Worm (Caenorhabditis elegans) whole organism, late embryonic: Measurements from ENCODE around the gene F58B3.4.

Experiments
- C08G9.2 ChIP-seq: sonication (generic microtip); optimal IDR thresholded peaks from 2 replicates; lab custom pipeline; 2016; ENCODE audit warnings: mild to moderate bottlenecking, missing genetic modification characterization, moderate library complexity, missing compliant biosample characterization
- C38D4.7 ChIP-seq: fragments of 200-800 bp; sonication (Bioruptor generic); optimal IDR thresholded peaks from 2 replicates; lab custom pipeline; 2018; ENCODE audit warnings: mild to moderate bottlenecking, missing genetic modification characterization, moderate library complexity, missing compliant biosample characterization
- F13H6.1 ChIP-seq: sonication (generic microtip); optimal IDR thresholded peaks from 2 replicates; lab custom pipeline; 2016; ENCODE audit warnings: missing genetic modification characterization, missing compliant biosample characterization
- K02D7.2 ChIP-seq: sonication (generic microtip); optimal IDR thresholded peaks from 2 replicates; lab custom pipeline; 2017; ENCODE audit warnings: mild to moderate bottlenecking, missing genetic modification characterization, missing compliant biosample characterization
- K09A11.1 ChIP-seq: sonication (generic microtip); optimal IDR thresholded peaks from 2 replicates; lab custom pipeline; 2017; ENCODE audit warnings: antibody characterized with exemption, mild to moderate bottlenecking, missing genetic modification characterization, missing compliant biosample characterization; ENCODE audit not compliant: insufficient read depth
- T23F11.4 ChIP-seq: fragments of 200-800 bp; sonication (Bioruptor generic); optimal IDR thresholded peaks from 2 replicates; lab custom pipeline; 2018; ENCODE audit warnings: mild to moderate bottlenecking, missing genetic modification characterization, missing compliant biosample characterization
- Y22D7AL.16 ChIP-seq: sonication (generic microtip); optimal IDR thresholded peaks from 2 replicates; lab custom pipeline; 2016; ENCODE audit warnings: missing genetic modification characterization, missing compliant biosample characterization
- ama-1 ChIP-seq: fragments of 150-350 bp; optimal IDR thresholded peaks from 2 replicates; lab custom pipeline; 2014
- ceh-18 ChIP-seq: sonication (generic microtip); optimal IDR thresholded peaks from 2 replicates; lab custom pipeline; 2016; ENCODE audit warnings: missing genetic modification characterization, missing compliant biosample characterization
- ceh-19 ChIP-seq: fragments of 200-800 bp; sonication (Bioruptor generic); optimal IDR thresholded peaks from 2 replicates; lab custom pipeline; 2018; ENCODE audit warnings: mild to moderate bottlenecking, missing genetic modification characterization, missing compliant biosample characterization
- ceh-22 ChIP-seq: sonication (generic microtip); optimal IDR thresholded peaks from 2 replicates; lab custom pipeline; 2017; ENCODE audit warnings: missing biosample characterization, missing genetic modification characterization
- ceh-31 ChIP-seq: sonication (generic microtip); optimal IDR thresholded peaks from 2 replicates; lab custom pipeline; 2016; ENCODE audit warnings: missing genetic modification characterization, missing compliant biosample characterization
- ceh-34 ChIP-seq: sonication (generic microtip); optimal IDR thresholded peaks from 2 replicates; lab custom pipeline; 2016; ENCODE audit warnings: mild to moderate bottlenecking, missing genetic modification characterization, missing compliant biosample characterization
- ceh-45 ChIP-seq: fragments of 200-800 bp; sonication (Bioruptor generic); IDR thresholded peaks from 2 replicates; pipeline ENCODE4 v1.3.6; 2022; ENCODE audit warnings: missing genetic modification reagents, missing genetic modification characterization, missing compliant biosample characterization
- ceh-9 ChIP-seq: sonication (generic microtip); optimal IDR thresholded peaks from 2 replicates; lab custom pipeline; 2016; ENCODE audit warnings: mild to moderate bottlenecking, missing genetic modification characterization, inconsistent platforms, missing compliant biosample characterization
- dmd-4 ChIP-seq: sonication (generic microtip); optimal IDR thresholded peaks from 2 replicates; lab custom pipeline; 2016; ENCODE audit warnings: borderline replicate concordance, missing genetic modification characterization, missing compliant biosample characterization
- dve-1 ChIP-seq: sonication (generic microtip); optimal IDR thresholded peaks from 2 replicates; lab custom pipeline; 2017; ENCODE audit warnings: antibody characterized with exemption, mild to moderate bottlenecking, missing genetic modification characterization, missing compliant biosample characterization
- elt-2 ChIP-seq: sonication (generic microtip); optimal IDR thresholded peaks from 2 replicates; lab custom pipeline; 2016; ENCODE audit warnings: missing genetic modification reagents, missing genetic modification characterization, missing compliant biosample characterization
- elt-4 ChIP-seq: sonication (generic microtip); optimal IDR thresholded peaks from 2 replicates; lab custom pipeline; 2016; ENCODE audit warnings: missing genetic modification characterization, missing compliant biosample characterization
- ets-4 ChIP-seq: sonication (generic microtip); optimal IDR thresholded peaks from 2 replicates; lab custom pipeline; 2016; ENCODE audit warnings: missing genetic modification characterization, missing compliant biosample characterization
- eyg-1 ChIP-seq: sonication (generic microtip); optimal IDR thresholded peaks from 2 replicates; lab custom pipeline; 2016; ENCODE audit warnings: missing genotype, missing genetic modification characterization, missing compliant biosample characterization
- fax-1 ChIP-seq: sonication (generic microtip); optimal IDR thresholded peaks from 2 replicates; lab custom pipeline; 2016; ENCODE audit warnings: missing genotype, missing genetic modification characterization, missing compliant biosample characterization
- fkh-10 ChIP-seq: fragments of 150-350 bp; optimal IDR thresholded peaks from 2 replicates; lab custom pipeline; 2014; ENCODE audit warnings: missing biosample characterization, missing genetic modification reagents, missing genetic modification characterization
- fkh-6 ChIP-seq: sonication (generic microtip); optimal IDR thresholded peaks from 2 replicates; lab custom pipeline; 2016; ENCODE audit warnings: missing genetic modification characterization, missing compliant biosample characterization
- hlh-13 ChIP-seq: fragments of 200-800 bp; sonication (Bioruptor generic); optimal IDR thresholded peaks from 2 replicates; lab custom pipeline; 2018; ENCODE audit warnings: mild to moderate bottlenecking, missing genetic modification characterization, missing compliant biosample characterization
- hlh-30 ChIP-seq: sonication (generic microtip); optimal IDR thresholded peaks from 2 replicates; lab custom pipeline; 2017; ENCODE audit warnings: antibody characterized with exemption, missing genetic modification characterization, missing compliant biosample characterization; ENCODE audit not compliant: insufficient read depth
- hlh-6 ChIP-seq: sonication (generic microtip); optimal IDR thresholded peaks from 2 replicates; lab custom pipeline; 2016; ENCODE audit warnings: missing genotype, missing genetic modification characterization, missing compliant biosample characterization
- lim-6 ChIP-seq: sonication (generic microtip); optimal IDR thresholded peaks from 2 replicates; lab custom pipeline; 2016; ENCODE audit warnings: missing genetic modification characterization, missing compliant biosample characterization
- lin-11 ChIP-seq: fragments of 200-800 bp; sonication (Bioruptor generic); optimal IDR thresholded peaks from 2 replicates; lab custom pipeline; 2018; ENCODE audit warnings: mild to moderate bottlenecking, missing genetic modification characterization, missing compliant biosample characterization
- madf-2 ChIP-seq: sonication (generic microtip); optimal IDR thresholded peaks from 2 replicates; lab custom pipeline; 2017; ENCODE audit warnings: missing genetic modification characterization, missing compliant biosample characterization
- mec-3 ChIP-seq: sonication (generic microtip); optimal IDR thresholded peaks from 2 replicates; lab custom pipeline; 2016; ENCODE audit warnings: borderline replicate concordance, missing genetic modification characterization, missing compliant biosample characterization
- nfya-1 ChIP-seq: sonication (generic microtip); optimal IDR thresholded peaks from 2 replicates; lab custom pipeline; 2017; ENCODE audit warnings: missing genetic modification characterization, mild to moderate bottlenecking, missing compliant biosample characterization, antibody characterized with exemption, moderate library complexity
- odd-2 ChIP-seq: sonication (generic microtip); optimal IDR thresholded peaks from 2 replicates; lab custom pipeline; 2017; ENCODE audit warnings: antibody characterized with exemption, mild to moderate bottlenecking, missing genetic modification characterization, missing compliant biosample characterization
- pag-3 ChIP-seq: sonication (generic microtip); optimal IDR thresholded peaks from 2 replicates; lab custom pipeline; 2016; ENCODE audit warnings: missing compliant biosample characterization, missing genetic modification characterization, borderline replicate concordance
- pax-1 ChIP-seq: fragments of 150-350 bp; optimal IDR thresholded peaks from 2 replicates; lab custom pipeline; 2014; ENCODE audit warnings: missing biosample characterization, missing genetic modification characterization
- pha-4 ChIP-seq: fragments of 150-350 bp; optimal IDR thresholded peaks from 2 replicates; lab custom pipeline; 2018; ENCODE audit warnings: missing biosample characterization, missing genetic modification reagents, missing genetic modification characterization
- pros-1 ChIP-seq: fragments of 150-350 bp; optimal IDR thresholded peaks from 2 replicates; lab custom pipeline; 2014; ENCODE audit warnings: missing biosample characterization, missing genetic modification reagents, missing genetic modification characterization
- ref-2 ChIP-seq: sonication (generic microtip); optimal IDR thresholded peaks from 2 replicates; lab custom pipeline; 2016; ENCODE audit warnings: missing genetic modification characterization, missing compliant biosample characterization
- rnt-1 ChIP-seq: sonication (generic microtip); optimal IDR thresholded peaks from 2 replicates; lab custom pipeline; 2016; ENCODE audit warnings: missing genetic modification characterization, missing compliant biosample characterization
- sdc-2 ChIP-seq: sonication (generic microtip); optimal IDR thresholded peaks from 2 replicates; lab custom pipeline; 2016; ENCODE audit warnings: missing genotype, missing genetic modification characterization, missing compliant biosample characterization
- sox-4 ChIP-seq: sonication (generic microtip); optimal IDR thresholded peaks from 2 replicates; lab custom pipeline; 2017; ENCODE audit warnings: mild to moderate bottlenecking, missing genetic modification characterization, inconsistent platforms, missing compliant biosample characterization
- syd-9 ChIP-seq: sonication (generic microtip); optimal IDR thresholded peaks from 2 replicates; lab custom pipeline; 2016; ENCODE audit warnings: mild to moderate bottlenecking, missing genetic modification characterization, moderate library complexity, missing compliant biosample characterization
- tbx-7 ChIP-seq: sonication (generic microtip); optimal IDR thresholded peaks from 2 replicates; lab custom pipeline; 2016; ENCODE audit warnings: missing genotype, missing genetic modification characterization, missing compliant biosample characterization
- unc-3 ChIP-seq, 2 experiments: fragments of 200-800 bp in 1 of 2; sonication (Bioruptor generic) in 1 of 2; sonication (generic microtip) in 1 of 2; conservative IDR thresholded peaks in 1 of 2; optimal IDR thresholded peaks in 1 of 2; 2 replicates each; pipeline versions ENCODE4 v1.3.6 to Lab custom; 2016 to 2022; ENCODE audit warnings: missing compliant biosample characterization in 2 of 2, missing genetic modification characterization in 2 of 2, missing genetic modification reagents in 1 of 2
- unc-42 ChIP-seq: sonication (generic microtip); optimal IDR thresholded peaks from 2 replicates; lab custom pipeline; 2016; ENCODE audit warnings: missing genotype, missing genetic modification characterization, missing compliant biosample characterization
- unc-55 ChIP-seq: sonication (generic microtip); optimal IDR thresholded peaks from 2 replicates; lab custom pipeline; 2017; ENCODE audit warnings: missing biosample characterization, missing genetic modification reagents, missing genetic modification characterization
- unc-86 ChIP-seq: sonication (generic microtip); optimal IDR thresholded peaks from 2 replicates; lab custom pipeline; 2016; ENCODE audit warnings: missing genetic modification characterization, missing compliant biosample characterization
- zip-5 ChIP-seq: sonication (generic microtip); optimal IDR thresholded peaks from 2 replicates; lab custom pipeline; 2016; ENCODE audit warnings: missing genetic modification characterization, missing compliant biosample characterization

Gene F58B3.4

ce11 chrIV:11636409-11636723 lies 4.7 kb upstream of the F58B3.4 start, which contains the start of gene F58B3.6:
TSS of gene F58B3.6 (plus strand) at chrIV:11636648.
- no peak for TF ChIP-seq fkh-10 (GFP tag; lab: Kevin White, UChicago)
- peak; percentile 67 for TF ChIP-seq hlh-30

- no peak for TF ChIP-seq elt-4
- no peak for TF ChIP-seq Y22D7AL.16 (tag; lab: Kevin White, UChicago)
- TF ChIP-seq ref-2 (tag; lab: Kevin White, UChicago), result peak; percentile 37
- no peak for TF ChIP-seq hlh-6
- no peak for TF ChIP-seq pag-3 (tag; lab: Kevin White, UChicago)
- TF ChIP-seq sox-4 (tag; lab: Kevin White, UChicago), result no peak
- no peak for TF ChIP-seq ceh-45 (GFP tag; lab: Robert Waterston, UW)
- no peak for TF ChIP-seq ama-1 (lab: Kevin White, UChicago)
- TF ChIP-seq tbx-7 (tag; lab: Kevin White, UChicago), result peak; percentile 79
- no peak for TF ChIP-seq pros-1 (tag; lab: Kevin White, UChicago)
- TF ChIP-seq odd-2 (tag; lab: Kevin White, UChicago), result no peak
- no peak for TF ChIP-seq T23F11.4
- no peak for TF ChIP-seq unc-55
- no peak for TF ChIP-seq sdc-2
- peak; percentile 90 for TF ChIP-seq ets-4 (tag; lab: Kevin White, UChicago)
- no peak for TF ChIP-seq pax-1 (tag; lab: Kevin White, UChicago)
- no peak for TF ChIP-seq hlh-30
- TF ChIP-seq eyg-1 (tag; lab: Kevin White, UChicago), result peak; percentile 18
- TF ChIP-seq K02D7.2, result no peak
- TF ChIP-seq dve-1 (tag; lab: Kevin White, UChicago), result no peak
- peak; percentile 49 for TF ChIP-seq mec-3 (tag; lab: Kevin White, UChicago)
- TF ChIP-seq ceh-34 (tag; lab: Kevin White, UChicago), result peak; percentile 76
- no peak for TF ChIP-seq unc-3 (GFP tag; conservative IDR thresholded peaks at IDR 0.05; lab: Robert Waterston, UW)
- TF ChIP-seq unc-3 (tag; optimal IDR thresholded peaks at IDR 0.05; lab: Kevin White, UChicago), result peak; percentile 60
- no peak for TF ChIP-seq C38D4.7 (GFP tag; lab: Kevin White, UChicago)
- TF ChIP-seq fax-1, result peak; percentile 72
- TF ChIP-seq ceh-22 (tag; lab: Kevin White, UChicago), result no peak
- TF ChIP-seq elt-2 (tag; lab: Kevin White, UChicago), result peak; percentile 59
- no peak for TF ChIP-seq nfya-1 (tag; lab: Kevin White, UChicago)
- no peak for TF ChIP-seq K09A11.1 (tag; lab: Kevin White, UChicago)
- TF ChIP-seq fkh-10 (GFP tag; lab: Kevin White, UChicago), result no peak
- TF ChIP-seq ceh-19 (GFP tag; lab: Kevin White, UChicago), result peak; percentile 21
- TF ChIP-seq hlh-13 (GFP tag; lab: Kevin White, UChicago), result no peak
- TF ChIP-seq unc-86 (tag; lab: Kevin White, UChicago), result peak; percentile 57
- TF ChIP-seq dmd-4 (tag; lab: Kevin White, UChicago), result no peak
- no peak for TF ChIP-seq lin-11
- peak; percentile 85 for TF ChIP-seq C08G9.2 (tag; lab: Kevin White, UChicago)
- TF ChIP-seq madf-2 (tag; lab: Kevin White, UChicago), result no peak
- TF ChIP-seq pha-4 (tag; lab: Kevin White, UChicago), result no peak
- peak; percentile 32 for TF ChIP-seq syd-9 (tag; lab: Kevin White, UChicago)
- peak; percentile 49 for TF ChIP-seq rnt-1 (tag; lab: Kevin White, UChicago)
- peak; percentile 60 for TF ChIP-seq unc-42
- TF ChIP-seq ceh-18, result peak; percentile 50
- TF ChIP-seq zip-5, result peak; percentile 93
- peak; percentile 72 for TF ChIP-seq F13H6.1 (tag; lab: Kevin White, UChicago)
- peak; percentile 54 for TF ChIP-seq lim-6 (tag; lab: Kevin White, UChicago)
- no peak for TF ChIP-seq ceh-9
- peak; percentile 94 for TF ChIP-seq ceh-31
- no peak for TF ChIP-seq fkh-6 (tag; lab: Kevin White, UChicago)
Observed at ce11 chrIV:11635437-11636408, 4.1 kb upstream of the F58B3.4 start, which contains the start of gene mars-1. TSS of gene mars-1 (minus strand) at chrIV:11635487.
